Worm (Caenorhabditis elegans) whole organism, early embryonic: Measurements from ENCODE around the gene C50H2.4.

ENCODE experiments used
- B0310.2 ChIP-seq: sonication (generic microtip); optimal IDR thresholded peaks from 2 replicates; lab custom pipeline; 2016; ENCODE audit warnings: mild to moderate bottlenecking, missing genetic modification characterization, missing compliant biosample characterization
- ceh-36 ChIP-seq: sonication (generic microtip); optimal IDR thresholded peaks from 2 replicates; lab custom pipeline; 2016; ENCODE audit warnings: missing genetic modification characterization, inconsistent platforms, missing compliant biosample characterization
- hnd-1 ChIP-seq: sonication (generic microtip); optimal IDR thresholded peaks from 2 replicates; lab custom pipeline; 2016; ENCODE audit warnings: missing genetic modification characterization, missing compliant biosample characterization
- scrt-1 ChIP-seq: fragments of 200-800 bp; sonication (Bioruptor generic); IDR thresholded peaks from 2 replicates; pipeline ENCODE4 v1.3.6; 2022; ENCODE audit warnings: missing genetic modification characterization, missing compliant biosample characterization
- tbx-11 ChIP-seq: fragments of 200-800 bp; sonication (Bioruptor generic); IDR thresholded peaks from 2 replicates; pipeline ENCODE4 v1.3.6; 2022; ENCODE audit warnings: missing genetic modification characterization, missing compliant biosample characterization
- tra-4 ChIP-seq: sonication (generic microtip); optimal IDR thresholded peaks from 2 replicates; lab custom pipeline; 2017; ENCODE audit warnings: missing genetic modification characterization, missing compliant biosample characterization

DNA sequence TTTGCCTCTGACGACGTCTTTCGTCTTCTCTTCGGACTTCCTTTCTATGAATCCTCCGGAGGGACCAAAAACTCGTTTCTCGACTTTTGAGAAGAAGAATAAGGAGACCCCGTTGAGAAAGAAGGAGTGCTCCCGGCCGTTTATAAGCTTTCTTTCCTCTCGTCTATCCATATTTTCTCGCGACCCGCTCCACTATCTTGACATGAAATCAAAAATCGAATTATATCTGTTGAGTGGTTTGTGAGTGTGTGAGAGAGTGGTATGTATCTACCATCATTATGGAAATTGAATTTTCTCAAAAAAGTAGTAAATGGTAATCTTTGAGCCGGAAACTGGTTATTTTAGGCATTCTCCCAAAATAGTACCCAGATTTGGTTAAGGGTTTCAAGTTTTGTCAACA lies 5.6 kb upstream of the C50H2.4 start:
- TF ChIP-seq scrt-1 (GFP tag; lab: Robert Waterston, UW): no peak
- no peak for TF ChIP-seq hnd-1 (tag; lab: Kevin White, UChicago)
- TF ChIP-seq B0310.2: no peak
- no peak for TF ChIP-seq tra-4
- no peak for TF ChIP-seq tbx-11 (GFP tag; lab: Robert Waterston, UW)
- no peak for TF ChIP-seq ceh-36
